Fruit fly (Drosophila melanogaster) whole organism, embryonic: Measurements from ENCODE around the gene euc.

Source experiments
- Bteb2 ChIP-seq: fragments of 200-800 bp; sonication (Bioruptor generic); optimal IDR thresholded peaks from 2 replicates; lab custom pipeline; 2016; ENCODE audit warnings: missing biosample characterization, missing genetic modification characterization
- CG11247 ChIP-seq: fragments of 200-800 bp; sonication (Bioruptor generic); IDR thresholded peaks from 2 replicates; pipeline ENCODE4 v1.3.6; 2022; ENCODE audit warnings: missing biosample characterization, missing genetic modification characterization
- CG12744 ChIP-seq: fragments of 200-800 bp; sonication (Bioruptor generic); optimal IDR thresholded peaks from 2 replicates; lab custom pipeline; 2016; ENCODE audit warnings: missing biosample characterization, missing genetic modification characterization
- CG15011 ChIP-seq: fragments of 200-800 bp; sonication (Bioruptor generic); optimal IDR thresholded peaks from 3 replicates; lab custom pipeline; 2018; ENCODE audit warnings: missing biosample characterization, mild to moderate bottlenecking, missing genetic modification characterization
- CG3163 ChIP-seq: fragments of 200-800 bp; sonication (Bioruptor generic); optimal IDR thresholded peaks from 3 replicates; lab custom pipeline; 2016; ENCODE audit warnings: missing biosample characterization, missing genetic modification characterization
- CG4328 ChIP-seq: fragments of 200-800 bp; sonication (Bioruptor generic); optimal IDR thresholded peaks from 3 replicates; lab custom pipeline; 2017; ENCODE audit warnings: missing biosample characterization, missing genetic modification reagents, missing genetic modification characterization
- CG9215 ChIP-seq: fragments of 200-800 bp; sonication (Bioruptor generic); IDR thresholded peaks from 2 replicates; pipeline ENCODE4 v1.3.6; 2022; ENCODE audit warnings: missing biosample characterization, missing genetic modification characterization
- dati ChIP-seq: fragments of 200-800 bp; sonication (Bioruptor generic); IDR thresholded peaks from 2 replicates; pipeline ENCODE4 v1.3.6; 2022; ENCODE audit warnings: missing biosample characterization, missing genetic modification characterization
- jing ChIP-seq: fragments of 200-800 bp; sonication (Bioruptor generic); optimal IDR thresholded peaks from 2 replicates; lab custom pipeline; 2018; ENCODE audit warnings: missing biosample characterization, mild to moderate bottlenecking, missing genetic modification characterization

DNA sequence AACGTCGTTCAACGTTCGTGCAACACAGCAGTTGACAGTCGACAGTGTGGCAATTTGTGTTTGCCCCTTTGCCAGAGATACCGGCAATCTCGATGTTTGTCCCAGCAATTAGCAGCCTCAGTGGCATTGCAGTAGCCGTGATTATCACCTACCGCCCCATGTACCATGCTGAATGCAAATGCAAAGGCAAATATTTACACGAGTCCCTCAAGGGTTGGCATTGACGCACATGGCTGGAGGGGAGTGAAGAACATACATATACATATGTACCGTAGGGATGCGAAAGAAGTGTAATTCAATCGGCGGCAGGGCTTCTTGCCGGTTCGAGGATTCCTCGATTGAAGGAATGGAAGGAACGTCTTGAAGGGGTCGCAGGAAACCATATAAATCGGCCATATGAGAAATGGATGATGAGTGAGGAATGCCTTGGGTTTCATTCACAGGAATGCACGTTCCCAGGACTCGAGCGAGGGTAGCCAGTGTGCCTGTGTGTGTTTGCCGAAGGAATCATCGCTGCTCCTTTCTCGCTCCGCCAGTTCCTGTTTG is 21.4 kb upstream of the euc start:
- no peak for TF ChIP-seq CG11247 (GFP tag; lab: Robert Waterston, UW)
- no peak for TF ChIP-seq CG15011 (GFP tag; lab: Kevin White, UChicago)
- no peak for TF ChIP-seq jing (GFP tag; lab: Kevin White, UChicago)
- no peak for TF ChIP-seq CG12744
- no peak for TF ChIP-seq CG4328 (GFP tag; lab: Kevin White, UChicago)
- TF ChIP-seq CG3163 (GFP tag; lab: Kevin White, UChicago): no peak
- TF ChIP-seq dati (GFP tag; lab: Robert Waterston, UW): no peak
- no peak for TF ChIP-seq CG9215 (GFP tag; lab: Robert Waterston, UW)
- no peak for TF ChIP-seq Bteb2 (GFP tag; lab: Kevin White, UChicago)
